Fruit fly (Drosophila melanogaster) whole organism, embryonic: ENCODE measurements around the gene twf.

Source experiments
- B-H2 ChIP-seq: fragments of 200-800 bp; sonication (Bioruptor generic); optimal IDR thresholded peaks from 2 replicates; lab custom pipeline; 2018; ENCODE audit warnings: missing biosample characterization, mild to moderate bottlenecking, missing genetic modification characterization
- C15 ChIP-seq: fragments of 200-800 bp; sonication (Bioruptor generic); IDR thresholded peaks from 3 replicates; pipeline ENCODE4 v1.3.6; 2022; ENCODE audit warnings: missing biosample characterization, missing genetic modification characterization
- CG11504 ChIP-seq: fragments of 200-800 bp; sonication (Bioruptor generic); optimal IDR thresholded peaks from 3 replicates; lab custom pipeline; 2019; ENCODE audit warnings: missing biosample characterization, mild to moderate bottlenecking, missing genetic modification characterization, moderate library complexity
- CG13624 ChIP-seq: fragments of 200-800 bp; sonication (Bioruptor generic); optimal IDR thresholded peaks from 2 replicates; lab custom pipeline; 2016; ENCODE audit warnings: missing biosample characterization, missing genetic modification characterization
- CG14667 ChIP-seq: fragments of 200-800 bp; sonication (Bioruptor generic); IDR thresholded peaks from 2 replicates; pipeline ENCODE4 v1.3.6; 2022; ENCODE audit warnings: missing biosample characterization, missing genetic modification characterization
- CG9215 ChIP-seq: fragments of 200-800 bp; sonication (Bioruptor generic); IDR thresholded peaks from 2 replicates; pipeline ENCODE4 v1.3.6; 2022; ENCODE audit warnings: missing biosample characterization, missing genetic modification characterization
- Dref ChIP-seq: fragments of 200-800 bp; sonication (Bioruptor generic); IDR thresholded peaks from 2 replicates; pipeline ENCODE4 v1.3.6; 2022; ENCODE audit warnings: missing biosample characterization, missing genetic modification characterization
- Ets65A ChIP-seq: fragments of 200-800 bp; sonication (Bioruptor generic); peaks from one replicate; lab custom pipeline; 2016; ENCODE audit warnings: missing biosample characterization, missing genetic modification characterization
- Gug ChIP-seq: fragments of 200-800 bp; sonication (Bioruptor generic); IDR thresholded peaks from 4 replicates; pipeline ENCODE4 v1.3.6; 2022; ENCODE audit warnings: missing biosample characterization, missing genetic modification characterization
- Hr3 ChIP-seq: fragments of 200-800 bp; sonication (Bioruptor generic); optimal IDR thresholded peaks from 3 replicates; lab custom pipeline; 2016; ENCODE audit warnings: missing biosample characterization, missing genetic modification characterization
- ap ChIP-seq: fragments of 200-800 bp; sonication (Bioruptor generic); IDR thresholded peaks from 2 replicates; pipeline ENCODE4 v1.3.6; 2022; ENCODE audit warnings: missing biosample characterization, missing genetic modification characterization
- fd64A ChIP-seq: fragments of 200-800 bp; sonication (Bioruptor generic); optimal IDR thresholded peaks from 3 replicates; lab custom pipeline; 2018; ENCODE audit warnings: missing biosample characterization, mild to moderate bottlenecking, missing genetic modification characterization
- hkb ChIP-seq, 2 experiments: fragments of 200-800 bp in 1 of 2; fragments of >200 bp in 1 of 2; sonication (Bioruptor generic) in 1 of 2; IDR thresholded peaks in 1 of 2; optimal IDR thresholded peaks in 1 of 2; 2 replicates each; pipeline versions ENCODE4 v1.3.6 to Lab custom; 2017 to 2022; ENCODE audit warnings: missing biosample characterization in 1 of 2, missing genetic modification characterization in 1 of 2
- lmd ChIP-seq: fragments of 200-800 bp; sonication (Bioruptor generic); IDR thresholded peaks from 2 replicates; pipeline ENCODE4 v1.3.6; 2022; ENCODE audit warnings: missing biosample characterization, missing genetic modification characterization
- prd ChIP-seq, 3 experiments: fragments of >200 bp in 2 of 3; fragments of 200-800 bp in 1 of 3; sonication (Bioruptor generic) in 1 of 3; optimal IDR thresholded peaks in 2 of 3; IDR thresholded peaks in 1 of 3; 2 replicates in 2 of 3; 3 replicates in 1 of 3; pipeline versions ENCODE4 v1.3.6 to Lab custom; 2017 to 2022; ENCODE audit warnings: missing biosample characterization in 1 of 3, missing genetic modification characterization in 1 of 3

The twf gene

DNA sequence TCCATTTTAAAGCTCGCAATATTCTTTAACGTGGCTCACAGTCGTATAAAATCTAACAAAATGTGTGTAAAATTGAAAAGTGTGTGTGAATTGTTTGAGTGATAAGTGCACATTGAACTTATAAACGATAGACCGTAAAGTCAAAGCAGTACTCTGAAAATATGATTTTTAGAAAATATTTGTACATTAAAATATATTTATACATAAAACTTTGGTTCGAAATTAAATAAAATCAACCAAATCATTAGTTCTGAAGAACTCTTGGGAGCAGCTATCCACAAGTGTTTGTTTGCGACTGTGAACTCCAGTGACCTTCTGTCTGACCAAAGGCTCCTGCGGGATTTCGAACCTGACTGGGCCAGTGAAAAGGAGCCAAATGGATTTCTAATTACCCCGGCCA lies 37.7 kb downstream of the twf start, which contains the start of gene CG31327:
Gene CG31327, minus strand, starts transcription at position 101 of the 400 bp plus-strand sequence.
- no peak for TF ChIP-seq lmd (GFP tag; lab: Robert Waterston, UW)
- no peak for TF ChIP-seq B-H2 (GFP tag; lab: Kevin White, UChicago)
- TF ChIP-seq hkb (optimal IDR thresholded peaks at IDR 0.05; lab: Kevin White, UChicago): no peak
- no peak for TF ChIP-seq hkb (GFP tag; IDR thresholded peaks at IDR 0.05; lab: Robert Waterston, UW)
- TF ChIP-seq CG13624 (GFP tag; lab: Kevin White, UChicago): no peak
- no peak for TF ChIP-seq Gug (GFP tag; lab: Robert Waterston, UW)
- no peak for TF ChIP-seq prd (optimal IDR thresholded peaks at IDR 0.05; lab: Kevin White, UChicago)
- no peak for TF ChIP-seq prd (GFP tag; IDR thresholded peaks at IDR 0.05; lab: Robert Waterston, UW)
- TF ChIP-seq Dref (GFP tag; lab: Robert Waterston, UW): no peak
- TF ChIP-seq Hr3: no peak
- TF ChIP-seq ap (GFP tag; lab: Robert Waterston, UW): no peak
- no peak for TF ChIP-seq CG14667 (GFP tag; lab: Robert Waterston, UW)
- TF ChIP-seq CG9215: no peak
- TF ChIP-seq C15: no peak

dm6 chr3R:14162176-14162759 lies 39.8 kb downstream of the twf start, which contains the start of gene CG3199:
CG3199 (plus strand) TSS chr3R:14162709.
- TF ChIP-seq CG11504 (no peak), Ets65A (GFP tag; lab: Kevin White, UChicago) (peak; percentile 91), fd64A (no peak)
